Fruit fly (Drosophila melanogaster): ENCODE measurements around the gene RabX6.

- TF ChIP-seq psq (optimal IDR thresholded peaks at IDR 0.05) (no peak), h (optimal IDR thresholded peaks at IDR 0.05) (no peak), ttk (optimal IDR thresholded peaks at IDR 0.05) (no peak), Myc (optimal IDR thresholded peaks at IDR 0.05) (no peak), insv (optimal IDR thresholded peaks at IDR 0.05) (no peak), Sin3A (optimal IDR thresholded peaks at IDR 0.05) (no peak)
These were observed 31.5 kb downstream of the RabX6 start for dm6 chr3L:721863-722262.
